Worm (Caenorhabditis elegans) whole organism, L2 larva: ENCODE data around the gene H43E16.1.
"Not testable (repeated sequence)": the region's sequence is repeated elsewhere in the genome, so short reads cannot be mapped to it uniquely, and the experiment has no call there.

ENCODE experiments used
- F13H6.1 ChIP-seq: sonication (generic microtip); optimal IDR thresholded peaks from 2 replicates; lab custom pipeline; 2016; ENCODE audit warnings: missing genetic modification characterization, missing compliant biosample characterization
- R02D3.7 ChIP-seq: fragments of 150-350 bp; optimal IDR thresholded peaks from 2 replicates; lab custom pipeline; 2014; ENCODE audit warnings: missing biosample characterization, missing genetic modification characterization
- ama-1 ChIP-seq: fragments of 150-350 bp; optimal IDR thresholded peaks from 2 replicates; lab custom pipeline; 2018; ENCODE audit warnings: inconsistent platforms
- ceh-82 ChIP-seq: fragments of 150-350 bp; optimal IDR thresholded peaks from 2 replicates; lab custom pipeline; 2014; ENCODE audit warnings: missing biosample characterization, missing genetic modification characterization
- egl-27 ChIP-seq: sonication (generic microtip); optimal IDR thresholded peaks from 3 replicates; lab custom pipeline; 2017; ENCODE audit warnings: missing biosample characterization, missing genetic modification reagents, missing genetic modification characterization
- elt-1 ChIP-seq: fragments of 150-350 bp; optimal IDR thresholded peaks from 2 replicates; lab custom pipeline; 2014; ENCODE audit warnings: missing biosample characterization, missing genetic modification characterization
- elt-3 ChIP-seq: sonication (generic microtip); optimal IDR thresholded peaks from 2 replicates; lab custom pipeline; 2017; ENCODE audit warnings: missing biosample characterization, missing genetic modification characterization
- fos-1 ChIP-seq: fragments of 150-350 bp; optimal IDR thresholded peaks from 2 replicates; lab custom pipeline; 2014; ENCODE audit warnings: missing biosample characterization, missing genetic modification characterization
- gmeb-1 ChIP-seq: fragments of 150-350 bp; optimal IDR thresholded peaks from 2 replicates; lab custom pipeline; 2014; ENCODE audit warnings: missing biosample characterization, missing genetic modification characterization
- lin-13 ChIP-seq: fragments of 150-350 bp; optimal IDR thresholded peaks from 2 replicates; lab custom pipeline; 2014; ENCODE audit warnings: missing biosample characterization, missing genetic modification reagents, missing genetic modification characterization
- lin-39 ChIP-seq: fragments of 150-350 bp; optimal IDR thresholded peaks from 2 replicates; lab custom pipeline; 2014; ENCODE audit warnings: missing biosample characterization, missing genetic modification reagents, missing genetic modification characterization
- lsy-2 ChIP-seq, 2 experiments: fragments of 150-350 bp in 1 of 2; sonication (generic microtip) in 1 of 2; optimal IDR thresholded peaks; 2 replicates each; lab custom pipeline; 2014 to 2017; ENCODE audit warnings: missing biosample characterization in 2 of 2, missing genetic modification characterization in 2 of 2
- mab-5 ChIP-seq: fragments of 150-350 bp; optimal IDR thresholded peaks from 2 replicates; lab custom pipeline; 2014; ENCODE audit warnings: missing biosample characterization, missing genetic modification characterization
- mdl-1 ChIP-seq, 2 experiments: fragments of 150-350 bp in 1 of 2; sonication (generic microtip) in 1 of 2; optimal IDR thresholded peaks; 2 replicates each; lab custom pipeline; 2017; ENCODE audit warnings: missing biosample characterization in 2 of 2, missing genetic modification characterization in 2 of 2
- nhr-10 ChIP-seq: sonication (generic microtip); optimal IDR thresholded peaks from 2 replicates; lab custom pipeline; 2017; ENCODE audit warnings: missing biosample characterization, missing genetic modification characterization
- nhr-11 ChIP-seq: fragments of 150-350 bp; optimal IDR thresholded peaks from 2 replicates; lab custom pipeline; 2014; ENCODE audit warnings: missing biosample characterization, missing genetic modification characterization
- nhr-12 ChIP-seq: fragments of 150-350 bp; optimal IDR thresholded peaks from 2 replicates; lab custom pipeline; 2014; ENCODE audit warnings: missing biosample characterization, missing genetic modification characterization
- nhr-129 ChIP-seq: fragments of 150-350 bp; optimal IDR thresholded peaks from 2 replicates; lab custom pipeline; 2014; ENCODE audit warnings: missing biosample characterization, missing genetic modification characterization
- nhr-237 ChIP-seq: fragments of 150-350 bp; optimal IDR thresholded peaks from 2 replicates; lab custom pipeline; 2014; ENCODE audit warnings: missing biosample characterization, missing genetic modification characterization
- nhr-25 ChIP-seq: fragments of 150-350 bp; sonication (generic microtip); optimal IDR thresholded peaks from 3 replicates; lab custom pipeline; 2014; ENCODE audit warnings: missing biosample characterization, missing genetic modification characterization
- nhr-6 ChIP-seq: fragments of 150-350 bp; optimal IDR thresholded peaks from 2 replicates; lab custom pipeline; 2014; ENCODE audit warnings: missing biosample characterization, missing genetic modification characterization
- nhr-77 ChIP-seq: fragments of 150-350 bp; optimal IDR thresholded peaks from 2 replicates; lab custom pipeline; 2014; ENCODE audit warnings: missing biosample characterization, missing genetic modification characterization
- sem-4 ChIP-seq: fragments of 150-350 bp; optimal IDR thresholded peaks from 2 replicates; lab custom pipeline; 2014; ENCODE audit warnings: missing biosample characterization, missing genetic modification reagents, missing genetic modification characterization
- sma-9 ChIP-seq, 2 experiments: fragments of 150-350 bp in 1 of 2; sonication (generic microtip) in 1 of 2; optimal IDR thresholded peaks; 2 replicates each; lab custom pipeline; 2014 to 2016; ENCODE audit warnings: missing genetic modification characterization in 2 of 2, mild to moderate bottlenecking in 1 of 2, missing biosample characterization in 1 of 2, missing compliant biosample characterization in 1 of 2, missing genetic modification reagents in 1 of 2, moderate library complexity in 1 of 2
- unc-55 ChIP-seq: fragments of 150-350 bp; sonication (generic microtip); optimal IDR thresholded peaks from 3 replicates; lab custom pipeline; 2014; ENCODE audit warnings: missing biosample characterization, missing genetic modification reagents, missing genetic modification characterization
- ztf-1 ChIP-seq: fragments of 200-800 bp; sonication (Bioruptor generic); conservative IDR thresholded peaks from 2 replicates; pipeline ENCODE4 v1.3.6; 2022; ENCODE audit warnings: missing genetic modification characterization, missing compliant biosample characterization
- ztf-11 ChIP-seq: sonication (generic microtip); optimal IDR thresholded peaks from 2 replicates; lab custom pipeline; 2017; ENCODE audit warnings: missing biosample characterization, missing genetic modification characterization
- ztf-4 ChIP-seq: fragments of 150-350 bp; optimal IDR thresholded peaks from 2 replicates; lab custom pipeline; 2014; ENCODE audit warnings: missing biosample characterization, missing genetic modification characterization

The H43E16.1 gene

DNA sequence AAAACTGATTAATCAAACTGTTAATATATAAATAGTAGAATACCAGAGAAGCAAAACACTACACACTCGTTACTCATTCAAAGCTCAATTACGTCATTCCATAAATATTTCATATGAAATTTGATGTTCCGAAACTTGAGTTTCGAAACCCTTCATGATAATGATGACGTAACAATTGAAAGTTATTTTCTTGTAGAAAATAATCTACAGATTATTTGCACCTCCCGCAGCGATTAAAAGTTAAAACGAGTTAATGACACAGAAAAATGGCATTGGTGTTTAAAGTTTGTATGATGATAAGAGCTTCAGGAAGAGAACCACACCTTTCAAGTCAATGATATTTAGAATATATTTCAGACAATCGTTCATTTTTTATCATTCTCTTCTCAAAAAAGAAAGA, at the start of gene H43E16.1:
Gene H43E16.1 (plus strand): TSS at position 375 of the 400 bp plus-strand sequence.
- TF ChIP-seq ama-1 (lab: Kevin White, UChicago) = no peak
- no peak for TF ChIP-seq nhr-77 (tag; lab: Kevin White, UChicago)
- TF ChIP-seq sma-9 (GFP tag; optimal IDR thresholded peaks at IDR 0.05; lab: Kevin White, UChicago) = peak; percentile 45
- no peak for TF ChIP-seq sma-9 (tag; optimal IDR thresholded peaks at IDR 0.05; lab: Kevin White, UChicago)
- TF ChIP-seq lin-39 (tag; lab: Kevin White, UChicago) = no peak
- peak; percentile 95 for TF ChIP-seq fos-1 (tag; lab: Kevin White, UChicago)
- no peak for TF ChIP-seq nhr-11 (tag; lab: Kevin White, UChicago)
- no peak for TF ChIP-seq mab-5 (tag; lab: Kevin White, UChicago)
- no peak for TF ChIP-seq mdl-1 (tag; optimal IDR thresholded peaks at IDR 0.05; lab: Kevin White, UChicago)
- TF ChIP-seq nhr-6 (tag; lab: Kevin White, UChicago) = no peak
- no peak for TF ChIP-seq ztf-11 (tag; lab: Kevin White, UChicago)
- TF ChIP-seq unc-55 (GFP tag; lab: Kevin White, UChicago) = no peak
- no peak for TF ChIP-seq R02D3.7
- no peak for TF ChIP-seq nhr-129 (tag; lab: Kevin White, UChicago)

DNA sequence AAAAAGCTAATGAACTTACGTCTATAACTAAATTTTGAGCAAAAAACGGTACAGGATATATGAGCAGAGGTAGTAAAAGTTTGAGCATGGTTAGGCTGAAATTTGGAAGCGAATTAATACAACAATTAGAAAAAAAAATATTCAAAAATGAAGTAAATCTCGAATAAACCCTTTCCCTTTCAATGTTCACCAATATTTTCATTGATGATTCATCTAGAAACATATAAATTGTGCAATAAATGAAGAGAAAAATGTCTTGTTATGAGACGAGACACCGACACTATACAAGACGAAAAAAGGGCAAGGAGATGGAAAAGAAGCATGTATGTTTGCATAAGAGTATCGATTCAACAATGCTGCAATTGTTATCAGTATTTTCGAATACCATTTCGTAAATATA, 48.8 kb upstream of the H43E16.1 start, which contains the start of gene F54H5.14:
Gene F54H5.14 (minus strand): TSS at position 101 of the 400 bp plus-strand sequence.
- TF ChIP-seq mab-5 (tag; lab: Kevin White, UChicago) (no peak), fos-1 (tag; lab: Kevin White, UChicago) (peak; percentile 0)

DNA sequence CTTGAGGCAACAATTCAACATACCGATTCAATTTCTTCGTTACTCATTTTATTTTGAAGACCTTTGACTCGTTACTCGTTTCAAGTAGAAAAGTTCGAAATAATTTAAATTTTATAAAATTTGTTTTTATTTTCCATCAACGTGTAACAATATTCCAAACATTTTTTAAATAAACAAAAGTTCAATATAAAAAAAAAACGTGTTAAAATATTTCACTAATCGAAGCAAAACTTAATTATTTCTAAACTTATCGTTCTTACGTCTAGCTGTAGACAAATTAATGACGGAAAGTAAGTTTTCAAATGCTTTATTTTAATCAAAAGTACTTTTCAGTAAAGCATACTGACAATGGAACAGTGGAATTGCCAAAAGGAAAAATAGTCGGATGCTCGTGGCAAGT, 46.9 kb upstream of the H43E16.1 start, which contains the start of the genes F54H5.5 and F54H5.2:
Gene F54H5.5 (minus strand): TSS at position 101 of the 400 bp plus-strand sequence.
Gene F54H5.2 (plus strand): TSS at position 303 of the 400 bp plus-strand sequence.
- not testable (repeated sequence) for TF ChIP-seq ama-1 (lab: Kevin White, UChicago); fos-1 (tag; lab: Kevin White, UChicago); nhr-12 (tag; lab: Kevin White, UChicago)

DNA sequence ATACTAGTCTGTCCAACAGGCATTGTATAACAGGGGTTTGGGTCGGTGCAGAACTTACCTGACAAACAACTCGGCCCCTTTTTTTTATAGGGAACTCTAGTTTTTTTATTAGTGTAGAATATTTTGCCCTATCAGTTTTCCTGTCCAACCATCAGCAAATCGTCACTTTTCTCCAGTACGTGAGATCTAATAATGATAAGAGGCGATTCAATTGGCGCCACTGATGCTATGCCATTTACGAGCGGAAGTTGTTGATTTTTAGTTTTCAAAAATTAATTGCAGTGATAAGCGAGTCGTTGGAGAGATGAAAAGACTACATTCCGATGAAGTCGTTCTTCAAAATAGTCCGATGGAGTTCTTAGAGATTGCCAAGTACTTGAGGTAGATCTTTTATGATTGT, 45.7 kb upstream of the H43E16.1 start:
- TF ChIP-seq R02D3.7 = no peak
- TF ChIP-seq nhr-6 (tag; lab: Kevin White, UChicago) = no peak
- TF ChIP-seq fos-1 (tag; lab: Kevin White, UChicago) = peak; percentile 84
- no peak for TF ChIP-seq F13H6.1
- peak; percentile 20 for TF ChIP-seq sma-9 (GFP tag; optimal IDR thresholded peaks at IDR 0.05; lab: Kevin White, UChicago)
- no peak for TF ChIP-seq sma-9 (tag; optimal IDR thresholded peaks at IDR 0.05; lab: Kevin White, UChicago)

DNA sequence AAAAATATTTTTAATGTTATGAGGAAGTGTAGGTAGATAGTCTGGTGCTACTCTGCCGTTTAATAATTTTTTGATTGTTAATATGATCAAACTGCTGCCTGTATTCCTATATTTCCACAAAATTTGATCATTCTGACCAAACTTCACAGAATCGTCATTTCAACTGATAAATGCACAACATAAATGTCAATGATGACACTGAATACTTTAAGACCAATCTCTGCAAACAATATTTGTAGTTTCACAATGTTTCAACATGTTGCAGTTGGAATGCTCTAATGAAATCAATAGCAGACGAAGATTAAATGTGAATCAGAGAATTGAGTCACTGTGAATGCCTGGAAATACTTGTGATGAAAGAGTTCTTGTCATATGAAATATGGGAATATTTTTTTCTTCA, 44.3 kb upstream of the H43E16.1 start:
- TF ChIP-seq fos-1 (tag; lab: Kevin White, UChicago) (peak; percentile 71), gmeb-1 (no peak)

DNA sequence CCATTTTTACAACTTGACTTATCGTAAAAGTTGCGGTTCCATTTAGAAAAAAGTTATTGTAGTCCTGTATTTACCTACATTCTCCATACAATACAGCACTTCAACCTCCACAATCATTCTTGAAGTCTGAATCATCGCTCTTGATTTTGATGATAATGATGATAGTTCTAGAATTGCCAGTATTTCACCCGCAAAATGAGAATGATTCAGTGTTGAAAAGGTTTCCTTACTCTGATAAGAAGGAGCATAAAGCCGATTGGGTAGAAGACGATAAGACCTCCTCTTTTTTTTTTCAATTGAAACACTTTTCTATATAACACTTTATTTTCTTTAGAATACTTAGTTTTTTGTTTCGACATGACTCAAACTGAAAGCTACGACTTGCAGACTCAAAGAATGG, 43.3 kb upstream of the H43E16.1 start, which contains the start of gene T19D12.4:
Gene T19D12.4 (plus strand): TSS at position 295 of the 400 bp plus-strand sequence.
- TF ChIP-seq gmeb-1 = no peak
- TF ChIP-seq fos-1 (tag; lab: Kevin White, UChicago) = peak; percentile 91

DNA sequence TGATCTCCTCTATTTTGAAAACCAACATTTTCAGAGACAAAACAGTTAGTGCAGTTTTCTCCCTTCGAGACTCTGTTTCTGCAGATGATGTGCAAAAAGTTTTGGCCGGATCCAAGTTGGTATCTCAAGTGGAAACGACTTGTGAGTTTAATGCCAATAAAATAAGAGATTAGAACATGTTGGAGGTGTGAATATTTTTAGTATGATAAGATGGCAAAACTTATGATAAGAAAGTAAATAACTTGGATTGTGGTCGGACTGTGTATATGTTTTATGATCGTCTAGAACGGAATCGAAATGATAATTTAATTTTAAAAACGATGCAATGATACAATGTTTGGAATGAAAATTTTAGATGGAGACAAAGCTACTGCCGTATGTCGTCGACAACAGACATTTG, 42.1 kb upstream of the H43E16.1 start:
- no peak for TF ChIP-seq unc-55 (GFP tag; lab: Kevin White, UChicago)
- TF ChIP-seq nhr-10 (tag; lab: Kevin White, UChicago) = no peak
- TF ChIP-seq nhr-6 (tag; lab: Kevin White, UChicago) = no peak
- no peak for TF ChIP-seq egl-27 (tag; lab: Kevin White, UChicago)
- TF ChIP-seq mab-5 (tag; lab: Kevin White, UChicago) = no peak
- TF ChIP-seq nhr-129 (tag; lab: Kevin White, UChicago) = no peak
- TF ChIP-seq lsy-2 (tag; optimal IDR thresholded peaks at IDR 0.05; lab: Kevin White, UChicago) = no peak

DNA sequence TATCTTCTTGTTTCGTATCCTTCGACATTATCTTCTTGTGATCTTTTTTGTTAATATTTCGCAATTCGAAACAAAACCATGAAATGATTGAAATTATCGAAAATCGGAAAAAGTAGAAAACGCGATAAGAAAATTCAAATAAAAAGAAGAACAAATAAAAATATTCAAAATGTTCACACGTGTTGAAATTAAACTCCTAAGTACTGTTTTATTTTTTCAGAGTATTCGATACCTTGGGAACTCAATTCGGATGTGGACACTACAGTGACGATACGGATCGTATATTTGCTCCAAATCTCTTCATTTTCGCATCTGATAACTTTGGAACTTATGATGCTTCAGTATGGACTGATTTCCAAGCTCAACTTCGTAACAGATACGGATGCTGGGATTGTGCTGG, 37.9 kb upstream of the H43E16.1 start, which contains the start of gene T19D12.5:
Gene T19D12.5 (minus strand): TSS at position 101 of the 400 bp plus-strand sequence.
- TF ChIP-seq ceh-82 (tag; lab: Kevin White, UChicago) (no peak), egl-27 (tag; lab: Kevin White, UChicago) (no peak), nhr-12 (tag; lab: Kevin White, UChicago) (no peak), elt-1 (tag; lab: Kevin White, UChicago) (no peak), nhr-237 (tag; lab: Kevin White, UChicago) (no peak), ztf-4 (tag; lab: Kevin White, UChicago) (no peak), lin-13 (GFP tag; lab: Kevin White, UChicago) (no peak), sem-4 (tag; lab: Kevin White, UChicago) (no peak), nhr-77 (tag; lab: Kevin White, UChicago) (no peak), elt-3 (no peak), ztf-1 (no peak), nhr-25 (tag; lab: Kevin White, UChicago) (no peak)
